Worm (Caenorhabditis elegans): ENCODE data around the gene nlp-101.

Gene nlp-101

DNA sequence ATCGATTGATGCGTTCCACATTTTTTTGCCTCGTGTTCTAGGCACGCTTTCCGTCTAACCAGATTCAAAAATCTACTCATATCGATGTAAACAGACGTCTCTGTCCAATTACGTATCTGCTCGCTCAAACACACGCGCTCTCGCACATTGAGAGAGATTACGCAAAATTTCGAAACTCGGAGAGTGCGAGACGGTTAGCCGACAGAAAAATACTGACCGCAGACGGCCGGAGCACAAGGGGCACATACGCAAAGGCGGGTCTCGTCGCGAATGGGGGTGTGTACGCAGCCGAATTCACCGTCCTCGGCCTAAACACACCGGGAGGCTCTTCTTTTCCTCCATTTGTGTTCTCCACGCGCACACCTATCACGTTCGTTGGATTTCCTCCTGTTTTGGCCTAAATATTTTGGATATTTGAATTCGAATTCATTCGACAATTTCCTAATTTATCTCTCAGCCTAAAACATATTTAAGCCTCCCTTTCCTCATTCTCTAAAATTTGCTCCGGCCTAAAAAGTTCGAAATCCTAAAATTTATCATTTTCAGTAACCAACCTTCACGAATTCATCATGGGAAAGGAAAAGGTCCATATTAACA lies 15.5 kb upstream of the nlp-101 start, which contains the start of gene eef-1A.2 (continued):
- TF ChIP-seq unc-120 (tag; optimal IDR thresholded peaks at IDR 0.05; ENCODE audit: poor library complexity, severe bottlenecking) (peak; percentile 64), sptf-1 (tag; optimal IDR thresholded peaks at IDR 0.05) (peak; percentile 53), elt-3 (tag; optimal IDR thresholded peaks at IDR 0.05) (peak; percentile 49), nhr-28 (tag; optimal IDR thresholded peaks at IDR 0.05) (no peak), nhr-2 (tag; optimal IDR thresholded peaks at IDR 0.05) (peak; percentile 91), blmp-1 (tag; optimal IDR thresholded peaks at IDR 0.05) (no peak), ham-2 (GFP tag; optimal IDR thresholded peaks at IDR 0.05) (peak; percentile 31)

ce11 chrX:7825707-7826106 lies 13.0 kb upstream of the nlp-101 start:
- TF ChIP-seq unc-120 (tag; optimal IDR thresholded peaks at IDR 0.05; ENCODE audit: poor library complexity, severe bottlenecking): peak; percentile 34
- no peak for TF ChIP-seq drap-1 (GFP tag; optimal IDR thresholded peaks at IDR 0.05)
- TF ChIP-seq nhr-12 (tag; optimal IDR thresholded peaks at IDR 0.05): no peak
- no peak for TF ChIP-seq ceh-83 (GFP tag; optimal IDR thresholded peaks at IDR 0.05)
- TF ChIP-seq ceh-39 (tag; optimal IDR thresholded peaks at IDR 0.05): no peak
- no peak for TF ChIP-seq ztf-11 (tag; optimal IDR thresholded peaks at IDR 0.05)
- TF ChIP-seq ces-1 (GFP tag; optimal IDR thresholded peaks at IDR 0.05): no peak
- no peak for TF ChIP-seq cnd-1 (tag; optimal IDR thresholded peaks at IDR 0.05)
- no peak for TF ChIP-seq elt-3 (tag; optimal IDR thresholded peaks at IDR 0.05)
- TF ChIP-seq ceh-43 (GFP tag; optimal IDR thresholded peaks at IDR 0.05): no peak
- TF ChIP-seq nhr-237 (tag; optimal IDR thresholded peaks at IDR 0.05): no peak
- peak; percentile 20 for TF ChIP-seq pha-4 (tag; optimal IDR thresholded peaks at IDR 0.05)
- TF ChIP-seq unc-39 (tag; optimal IDR thresholded peaks at IDR 0.05): no peak
- TF ChIP-seq lsy-2 (tag; optimal IDR thresholded peaks at IDR 0.05): no peak
- TF ChIP-seq blmp-1 (tag; optimal IDR thresholded peaks at IDR 0.05): no peak
- peak; percentile 47 for TF ChIP-seq unc-62 (GFP tag; optimal IDR thresholded peaks at IDR 0.05)
- TF ChIP-seq flh-1 (GFP tag; optimal IDR thresholded peaks at IDR 0.05): no peak
- TF ChIP-seq ham-2 (GFP tag; optimal IDR thresholded peaks at IDR 0.05): peak; percentile 36
- TF ChIP-seq nhr-76 (tag; optimal IDR thresholded peaks at IDR 0.05): no peak
- TF ChIP-seq sptf-1 (tag; optimal IDR thresholded peaks at IDR 0.05): no peak
- peak; percentile 47 for TF ChIP-seq hlh-1 (tag; optimal IDR thresholded peaks at IDR 0.05)
- peak; percentile 82 for TF ChIP-seq nhr-2 (tag; optimal IDR thresholded peaks at IDR 0.05)
- no peak for TF ChIP-seq tbx-8 (GFP tag; optimal IDR thresholded peaks at IDR 0.05)
- TF ChIP-seq snpc-4 (tag; optimal IDR thresholded peaks at IDR 0.05): no peak
- no peak for TF ChIP-seq lin-13 (tag; optimal IDR thresholded peaks at IDR 0.05)
- no peak for TF ChIP-seq bed-3 (GFP tag; optimal IDR thresholded peaks at IDR 0.05)
- TF ChIP-seq elt-1 (tag; optimal IDR thresholded peaks at IDR 0.05; ENCODE audit: borderline replicate concordance, insufficient read depth): peak; percentile 90

DNA sequence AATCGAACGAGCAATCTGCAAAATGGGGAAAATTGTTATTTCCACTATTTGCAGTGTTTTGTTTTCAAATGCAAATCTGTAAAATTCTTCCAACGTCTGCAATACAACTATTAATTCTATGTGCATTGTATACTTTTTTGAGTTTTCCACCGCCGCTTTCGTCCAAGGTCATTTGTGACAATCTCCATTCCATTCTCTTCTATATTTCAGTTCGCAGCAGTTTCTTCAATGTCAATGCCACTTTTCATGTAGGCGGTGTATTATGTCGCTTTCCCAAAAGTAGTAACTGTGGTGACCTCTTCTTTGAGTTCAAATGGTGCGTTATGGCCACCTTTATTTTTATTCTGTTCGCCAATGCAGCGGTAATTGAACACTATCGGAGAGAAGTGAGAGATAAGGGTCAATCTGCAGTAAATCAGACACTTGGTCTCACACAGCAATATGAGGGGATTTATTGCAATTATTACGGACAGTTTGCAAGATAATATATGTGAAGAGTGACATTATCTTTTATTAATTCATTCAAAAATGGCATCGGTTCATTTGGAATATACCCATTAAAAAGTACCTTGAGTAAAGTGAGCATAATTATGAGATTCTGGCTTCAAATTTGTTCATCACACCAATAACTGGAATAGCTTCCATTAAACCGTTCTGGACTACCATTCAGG lies 12.0 kb upstream of the nlp-101 start:
- TF ChIP-seq nhr-2 (tag; optimal IDR thresholded peaks at IDR 0.05) (peak; percentile 40), cnd-1 (tag; optimal IDR thresholded peaks at IDR 0.05) (no peak), unc-62 (GFP tag; optimal IDR thresholded peaks at IDR 0.05) (peak; percentile 43), tbx-8 (GFP tag; optimal IDR thresholded peaks at IDR 0.05) (no peak), elt-1 (tag; optimal IDR thresholded peaks at IDR 0.05; ENCODE audit: borderline replicate concordance, insufficient read depth) (peak; percentile 83)

DNA sequence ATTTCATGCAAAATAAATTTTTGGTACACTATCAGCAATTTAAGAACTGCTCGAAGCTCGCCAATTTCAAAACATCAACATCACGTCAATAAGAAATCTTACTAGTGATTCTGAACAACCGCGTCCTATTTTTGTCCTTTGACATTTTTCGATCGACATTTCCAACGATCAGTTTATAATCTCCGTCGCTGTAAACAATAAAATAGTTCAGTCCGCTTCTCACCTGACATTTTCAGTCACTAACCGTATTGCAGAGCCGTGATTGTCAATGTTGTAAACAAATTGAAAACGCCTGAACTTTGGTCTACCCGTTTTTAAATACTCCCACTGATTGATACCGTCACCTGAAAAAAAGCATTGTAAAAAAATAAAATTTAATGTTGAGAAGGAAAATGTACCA lies 10.7 kb upstream of the nlp-101 start:
- TF ChIP-seq ces-1 (GFP tag; optimal IDR thresholded peaks at IDR 0.05) (no peak), ceh-39 (tag; optimal IDR thresholded peaks at IDR 0.05) (no peak), elt-1 (tag; optimal IDR thresholded peaks at IDR 0.05; ENCODE audit: borderline replicate concordance, insufficient read depth) (no peak), blmp-1 (tag; optimal IDR thresholded peaks at IDR 0.05) (no peak), nhr-12 (tag; optimal IDR thresholded peaks at IDR 0.05) (no peak), sptf-1 (tag; optimal IDR thresholded peaks at IDR 0.05) (no peak), lin-32 (GFP tag; optimal IDR thresholded peaks at IDR 0.05) (no peak), nhr-237 (tag; optimal IDR thresholded peaks at IDR 0.05) (no peak), bed-3 (GFP tag; optimal IDR thresholded peaks at IDR 0.05) (no peak), hlh-1 (tag; optimal IDR thresholded peaks at IDR 0.05) (no peak), sem-2 (GFP tag; optimal IDR thresholded peaks at IDR 0.05) (no peak), ham-2 (GFP tag; optimal IDR thresholded peaks at IDR 0.05) (no peak), zip-8 (tag; optimal IDR thresholded peaks at IDR 0.05) (no peak), nhr-28 (tag; optimal IDR thresholded peaks at IDR 0.05) (no peak)
